Fruit fly (Drosophila melanogaster): Measurements from ENCODE around the gene Ada3.

DNA sequence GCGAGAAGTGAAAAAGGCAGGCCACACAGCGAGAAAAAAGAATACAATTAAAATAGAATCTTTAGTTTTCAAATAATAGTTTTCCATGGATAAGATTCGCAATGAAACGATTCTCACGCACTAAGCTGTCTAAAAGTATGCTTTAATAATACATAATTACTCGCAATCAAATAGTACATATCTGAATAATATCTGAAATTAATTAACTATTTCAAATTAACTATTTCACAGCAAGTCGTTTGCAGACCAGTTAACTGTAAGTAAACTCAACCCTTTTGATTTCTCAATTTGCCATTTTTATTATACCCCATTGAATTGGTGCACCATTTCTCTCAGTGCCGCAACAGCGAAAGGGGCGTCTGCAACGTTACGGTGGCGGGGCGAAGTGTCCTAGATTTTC is 40.0 kb downstream of the Ada3 start:
- no peak for TF ChIP-seq Scr (GFP tag; IDR thresholded peaks at IDR 0.05; ENCODE audit: partially characterized antibody)
- no peak for TF ChIP-seq CG10565 (GFP tag; optimal IDR thresholded peaks at IDR 0.05)
- TF ChIP-seq ken (GFP tag; IDR thresholded peaks at IDR 0.05): no peak
- TF ChIP-seq H15 (GFP tag; IDR thresholded peaks at IDR 0.05): no peak
- TF ChIP-seq kay (GFP tag; optimal IDR thresholded peaks at IDR 0.05): no peak
- no peak for TF ChIP-seq chif (GFP tag; optimal IDR thresholded peaks at IDR 0.05)
- TF ChIP-seq Jarid2 (GFP tag; optimal IDR thresholded peaks at IDR 0.05): no peak
- TF ChIP-seq CHES-1-like (GFP tag; optimal IDR thresholded peaks at IDR 0.05): no peak

All from whole organism, embryonic.